Fruit fly (Drosophila melanogaster) whole organism, embryonic: ENCODE results near the gene mus302.
A peak's percentile ranks its signal among the peaks of the same experiment; 100 is the strongest.

Source experiments
- ATbp ChIP-seq: fragments of 200-800 bp; sonication (Bioruptor generic); optimal IDR thresholded peaks from 2 replicates; lab custom pipeline; 2017; ENCODE audit warnings: missing biosample characterization, mild to moderate bottlenecking, missing genetic modification characterization, missing genetic modification reagents
- CG11504 ChIP-seq: fragments of 200-800 bp; sonication (Bioruptor generic); optimal IDR thresholded peaks from 3 replicates; lab custom pipeline; 2019; ENCODE audit warnings: missing biosample characterization, mild to moderate bottlenecking, missing genetic modification characterization, moderate library complexity
- CG12155 ChIP-seq: fragments of 200-800 bp; sonication (Bioruptor generic); optimal IDR thresholded peaks from 3 replicates; lab custom pipeline; 2016; ENCODE audit warnings: missing biosample characterization, missing genetic modification characterization
- CG12299 ChIP-seq: fragments of 200-800 bp; sonication (Bioruptor generic); optimal IDR thresholded peaks from 2 replicates; lab custom pipeline; 2018; ENCODE audit warnings: missing biosample characterization, mild to moderate bottlenecking, missing genetic modification characterization
- CG13775 ChIP-seq: fragments of 200-800 bp; sonication (Bioruptor generic); optimal IDR thresholded peaks from 3 replicates; lab custom pipeline; 2017; ENCODE audit warnings: missing biosample characterization, mild to moderate bottlenecking, missing genetic modification characterization
- CG15073 ChIP-seq: fragments of 200-800 bp; sonication (Bioruptor generic); optimal IDR thresholded peaks from 2 replicates; lab custom pipeline; 2016; ENCODE audit warnings: missing biosample characterization, missing genetic modification characterization
- CG16863 ChIP-seq: fragments of 200-800 bp; sonication (Bioruptor generic); optimal IDR thresholded peaks from 3 replicates; lab custom pipeline; 2016; ENCODE audit warnings: missing biosample characterization, missing genetic modification characterization
- CG17186 ChIP-seq: fragments of 200-800 bp; sonication (Bioruptor generic); optimal IDR thresholded peaks from 3 replicates; lab custom pipeline; 2017; ENCODE audit warnings: missing biosample characterization, missing genetic modification reagents, missing genetic modification characterization
- CG17359 ChIP-seq: fragments of 200-800 bp; sonication (Bioruptor generic); optimal IDR thresholded peaks from 3 replicates; lab custom pipeline; 2018; ENCODE audit warnings: missing biosample characterization, mild to moderate bottlenecking, missing genetic modification characterization, moderate library complexity
- CG17612 ChIP-seq: fragments of 200-800 bp; sonication (Bioruptor generic); IDR thresholded peaks from 2 replicates; pipeline ENCODE4 v1.3.6; 2022; ENCODE audit warnings: missing biosample characterization, missing genetic modification characterization
- CG18599 ChIP-seq: fragments of 200-800 bp; sonication (Bioruptor generic); optimal IDR thresholded peaks from 3 replicates; lab custom pipeline; 2017; ENCODE audit warnings: missing biosample characterization, missing genetic modification characterization, mild to moderate bottlenecking, moderate library complexity, missing genetic modification reagents
- CG18764 ChIP-seq: fragments of 200-800 bp; sonication (Bioruptor generic); optimal IDR thresholded peaks from 3 replicates; lab custom pipeline; 2016; ENCODE audit warnings: missing biosample characterization, missing genetic modification characterization
- CG31441 ChIP-seq: fragments of 200-800 bp; sonication (Bioruptor generic); IDR thresholded peaks from 2 replicates; pipeline ENCODE4 v1.3.6; 2022; ENCODE audit warnings: missing biosample characterization, missing genetic modification characterization
- CG33557 ChIP-seq: fragments of 200-800 bp; sonication (Bioruptor generic); optimal IDR thresholded peaks from 2 replicates; lab custom pipeline; 2019; ENCODE audit warnings: missing biosample characterization, mild to moderate bottlenecking, missing genetic modification characterization, moderate library complexity
- CG4282 ChIP-seq: fragments of 200-800 bp; sonication (Bioruptor generic); optimal IDR thresholded peaks from 2 replicates; lab custom pipeline; 2016; ENCODE audit warnings: missing biosample characterization, missing genetic modification characterization
- CG4707 ChIP-seq: fragments of 200-800 bp; sonication (Bioruptor generic); optimal IDR thresholded peaks from 2 replicates; lab custom pipeline; 2018; ENCODE audit warnings: missing biosample characterization, mild to moderate bottlenecking, missing genetic modification characterization, moderate library complexity
- CG6654 ChIP-seq: fragments of 200-800 bp; sonication (Bioruptor generic); optimal IDR thresholded peaks from 2 replicates; lab custom pipeline; 2017; ENCODE audit warnings: missing biosample characterization, mild to moderate bottlenecking, missing genetic modification characterization
- CG8924 ChIP-seq: fragments of 200-800 bp; optimal IDR thresholded peaks from 3 replicates; lab custom pipeline; 2019; ENCODE audit warnings: missing biosample characterization, mild to moderate bottlenecking, missing genetic modification characterization, moderate library complexity
- Chrac-16 ChIP-seq: fragments of 200-800 bp; sonication (Bioruptor generic); optimal IDR thresholded peaks from 3 replicates; lab custom pipeline; 2016; ENCODE audit warnings: missing biosample characterization, missing genetic modification characterization
- HLH4C ChIP-seq: fragments of 200-800 bp; sonication (Bioruptor generic); IDR thresholded peaks from 3 replicates; pipeline ENCODE4 v1.3.6; 2022; ENCODE audit warnings: missing biosample characterization, missing genetic modification characterization; ENCODE audit not compliant: partially characterized antibody
- Hmr ChIP-seq: fragments of 200-800 bp; sonication (Bioruptor generic); optimal IDR thresholded peaks from 3 replicates; lab custom pipeline; 2017; ENCODE audit warnings: mild to moderate bottlenecking, missing biosample characterization, missing genetic modification reagents, missing genetic modification characterization
- Myb ChIP-seq: fragments of 200-800 bp; sonication (Bioruptor generic); optimal IDR thresholded peaks from 2 replicates; lab custom pipeline; 2016; ENCODE audit warnings: missing biosample characterization, missing genetic modification characterization
- Ptx1 ChIP-seq: fragments of 200-800 bp; sonication (Bioruptor generic); IDR thresholded peaks from 2 replicates; pipeline ENCODE4 v1.3.6; 2022; ENCODE audit warnings: missing biosample characterization, missing genetic modification characterization
- Ravus ChIP-seq: fragments of 200-800 bp; sonication (Bioruptor generic); IDR thresholded peaks from 2 replicates; pipeline ENCODE4 v1.3.6; 2022; ENCODE audit warnings: missing biosample characterization, missing genetic modification characterization
- Sin3A ChIP-seq: fragments of >200 bp; optimal IDR thresholded peaks from 2 replicates; lab custom pipeline; 2018
- TFAM ChIP-seq: fragments of 200-800 bp; sonication (Bioruptor generic); optimal IDR thresholded peaks from 2 replicates; lab custom pipeline; 2017; ENCODE audit warnings: missing biosample characterization, missing genetic modification characterization, inconsistent platforms
- bbx ChIP-seq: fragments of 200-800 bp; sonication (Bioruptor generic); IDR thresholded peaks from 2 replicates; pipeline ENCODE4 v1.3.6; 2022; ENCODE audit warnings: missing biosample characterization, missing genetic modification characterization; ENCODE audit not compliant: partially characterized antibody
- bcd ChIP-seq: fragments of 200-800 bp; sonication (Bioruptor generic); optimal IDR thresholded peaks from 2 replicates; lab custom pipeline; 2017; ENCODE audit warnings: missing biosample characterization, mild to moderate bottlenecking, missing genetic modification characterization
- bowl ChIP-seq: fragments of 200-800 bp; sonication (Bioruptor generic); IDR thresholded peaks from 2 replicates; pipeline ENCODE4 v1.3.6; 2022; ENCODE audit warnings: missing biosample characterization, missing genetic modification characterization
- crc ChIP-seq: fragments of 200-800 bp; sonication (Bioruptor generic); optimal IDR thresholded peaks from 2 replicates; lab custom pipeline; 2016; ENCODE audit warnings: missing biosample characterization, missing genetic modification characterization
- cwo ChIP-seq: fragments of 200-800 bp; sonication (Bioruptor generic); optimal IDR thresholded peaks from 3 replicates; lab custom pipeline; 2017; ENCODE audit warnings: missing biosample characterization, missing genetic modification characterization, mild to moderate bottlenecking, moderate library complexity, missing genetic modification reagents
- eyg ChIP-seq: fragments of 200-800 bp; sonication (Bioruptor generic); optimal IDR thresholded peaks from 3 replicates; lab custom pipeline; 2016; ENCODE audit warnings: missing biosample characterization, missing genetic modification characterization
- fu2 ChIP-seq: fragments of 200-800 bp; sonication (Bioruptor generic); optimal IDR thresholded peaks from 2 replicates; lab custom pipeline; 2016; ENCODE audit warnings: missing biosample characterization, missing genetic modification characterization
- grau ChIP-seq: fragments of 200-800 bp; optimal IDR thresholded peaks from 3 replicates; lab custom pipeline; 2019; ENCODE audit warnings: missing biosample characterization, mild to moderate bottlenecking, missing genetic modification characterization, moderate library complexity
- grn ChIP-seq: fragments of 200-800 bp; sonication (Bioruptor generic); optimal IDR thresholded peaks from 3 replicates; lab custom pipeline; 2017; ENCODE audit warnings: missing biosample characterization, missing genetic modification characterization
- hth ChIP-seq: fragments of >200 bp; optimal IDR thresholded peaks from 2 replicates; lab custom pipeline; 2017; ENCODE audit warnings: inconsistent platforms
- kah ChIP-seq: fragments of 200-800 bp; sonication (Bioruptor generic); optimal IDR thresholded peaks from 2 replicates; lab custom pipeline; 2018; ENCODE audit warnings: missing biosample characterization, mild to moderate bottlenecking, missing genetic modification characterization
- ken ChIP-seq: fragments of 200-800 bp; sonication (Bioruptor generic); IDR thresholded peaks from 3 replicates; pipeline ENCODE4 v1.3.6; 2022; ENCODE audit warnings: missing biosample characterization, missing genetic modification characterization
- lbe ChIP-seq: fragments of 200-800 bp; sonication (Bioruptor generic); optimal IDR thresholded peaks from 2 replicates; lab custom pipeline; 2016; ENCODE audit warnings: missing biosample characterization, mild to moderate bottlenecking, missing genetic modification characterization
- mirr ChIP-seq: fragments of 200-800 bp; sonication (Bioruptor generic); optimal IDR thresholded peaks from 3 replicates; lab custom pipeline; 2018; ENCODE audit warnings: missing biosample characterization, mild to moderate bottlenecking, missing genetic modification characterization
- onecut ChIP-seq: fragments of 200-800 bp; sonication (Bioruptor generic); IDR thresholded peaks from 2 replicates; pipeline ENCODE4 v1.3.6; 2022; ENCODE audit warnings: missing biosample characterization, missing genetic modification characterization
- otp ChIP-seq: fragments of 200-800 bp; sonication (Bioruptor generic); IDR thresholded peaks from 3 replicates; pipeline ENCODE4, ENCODE4 v1.3.6; 2022; ENCODE audit warnings: missing biosample characterization, missing genetic modification characterization
- row ChIP-seq: fragments of 200-800 bp; sonication (Bioruptor generic); IDR thresholded peaks from 3 replicates; pipeline ENCODE4 v1.3.6; 2022; ENCODE audit warnings: missing biosample characterization, missing genetic modification characterization
- seq ChIP-seq: fragments of 200-800 bp; sonication (Bioruptor generic); IDR thresholded peaks from 2 replicates; pipeline ENCODE4 v1.3.6; 2022; ENCODE audit warnings: missing biosample characterization, missing genetic modification characterization
- sim ChIP-seq: fragments of 200-800 bp; sonication (Bioruptor generic); IDR thresholded peaks from 2 replicates; pipeline ENCODE4 v1.3.6; 2022; ENCODE audit warnings: missing biosample characterization, missing genetic modification characterization
- sima ChIP-seq: fragments of 200-800 bp; sonication (Bioruptor generic); optimal IDR thresholded peaks from 2 replicates; lab custom pipeline; 2016; ENCODE audit warnings: missing biosample characterization, missing genetic modification characterization
- tin ChIP-seq: fragments of 200-800 bp; sonication (Bioruptor generic); optimal IDR thresholded peaks from 3 replicates; lab custom pipeline; 2016; ENCODE audit warnings: missing biosample characterization, missing genetic modification characterization
- tio ChIP-seq: fragments of 200-800 bp; sonication (Bioruptor generic); optimal IDR thresholded peaks from 2 replicates; lab custom pipeline; 2017; ENCODE audit warnings: missing biosample characterization, missing genetic modification characterization, inconsistent platforms
- trem ChIP-seq: fragments of 200-800 bp; optimal IDR thresholded peaks from 3 replicates; lab custom pipeline; 2019; ENCODE audit warnings: missing biosample characterization, mild to moderate bottlenecking, missing genetic modification characterization, moderate library complexity
- unpg ChIP-seq: fragments of 200-800 bp; sonication (Bioruptor generic); optimal IDR thresholded peaks from 3 replicates; lab custom pipeline; 2018; ENCODE audit warnings: missing biosample characterization, mild to moderate bottlenecking, missing genetic modification characterization, moderate library complexity
- z ChIP-seq: fragments of 200-800 bp; sonication (Bioruptor generic); IDR thresholded peaks from 3 replicates; pipeline ENCODE4 v1.3.6; 2022; ENCODE audit warnings: missing biosample characterization, missing genetic modification characterization

mus302 gene

dm6 chr3L:16746586-16747383 lies 32.8 kb downstream of the mus302 start (continued):
- TF ChIP-seq Ravus (no peak), seq (peak; percentile 32; the same call in 1 of the 2 replicates), tio (GFP tag; lab: Kevin White, UChicago) (no peak), eyg (GFP tag; lab: Kevin White, UChicago) (no peak), lbe (GFP tag; lab: Kevin White, UChicago) (no peak), ATbp (GFP tag; lab: Kevin White, UChicago) (peak; percentile 17), ken (GFP tag; lab: Robert Waterston, UW) (no peak), bbx (GFP tag; lab: Robert Waterston, UW) (no peak), CG13775 (no peak), CG12299 (tag; lab: Kevin White, UChicago) (no peak), Hmr (GFP tag; lab: Kevin White, UChicago) (no peak), hth (lab: Kevin White, UChicago) (no peak), sim (GFP tag; lab: Robert Waterston, UW) (no peak), Sin3A (lab: Kevin White, UChicago) (no peak), mirr (no peak), CG17612 (GFP tag; lab: Robert Waterston, UW) (no peak), bcd (GFP tag; lab: Kevin White, UChicago) (no peak), CG11504 (tag; lab: Kevin White, UChicago) (peak; percentile 57), CG16863 (GFP tag; lab: Kevin White, UChicago) (no peak), z (no peak), CG18764 (GFP tag; lab: Kevin White, UChicago) (no peak), trem (peak; percentile 47), CG15073 (GFP tag; lab: Kevin White, UChicago) (no peak), grau (no peak), Chrac-16 (GFP tag; lab: Kevin White, UChicago) (no peak), crc (GFP tag; lab: Kevin White, UChicago) (no peak), tin (GFP tag; lab: Kevin White, UChicago) (no peak), CG4707 (GFP tag; lab: Kevin White, UChicago) (no peak), CG8924 (tag; lab: Kevin White, UChicago) (peak; percentile 37), Myb (GFP tag; lab: Kevin White, UChicago) (no peak), CG17359 (tag; lab: Kevin White, UChicago) (peak; percentile 38), CG17186 (GFP tag; lab: Kevin White, UChicago) (no peak), row (GFP tag; lab: Robert Waterston, UW) (no peak), grn (GFP tag; lab: Kevin White, UChicago) (no peak), CG33557 (GFP tag; lab: Kevin White, UChicago) (no peak), CG12155 (GFP tag; lab: Kevin White, UChicago) (no peak), Ptx1 (GFP tag; lab: Robert Waterston, UW) (no peak), CG31441 (GFP tag; lab: Robert Waterston, UW) (0 out of 2 replicates have a peak, but pooled peaks have one; percentile 17), unpg (GFP tag; lab: Kevin White, UChicago) (no peak), kah (GFP tag; lab: Kevin White, UChicago) (no peak), HLH4C (GFP tag; lab: Robert Waterston, UW) (no peak), CG18599 (GFP tag; lab: Kevin White, UChicago) (no peak), CG6654 (no peak), CG4282 (GFP tag; lab: Kevin White, UChicago) (no peak), fu2 (no peak), sima (GFP tag; lab: Kevin White, UChicago) (no peak), cwo (GFP tag; lab: Kevin White, UChicago) (no peak), onecut (peak; percentile 95), bowl (GFP tag; lab: Robert Waterston, UW) (no peak), TFAM (GFP tag; lab: Kevin White, UChicago) (no peak), otp (GFP tag; lab: Robert Waterston, UW) (no peak)
